Worm (Caenorhabditis elegans) whole organism, L4 larva: ENCODE measurements around the gene F47B8.1.

ENCODE experiments used
- ama-1 ChIP-seq: fragments of 150-350 bp; optimal IDR thresholded peaks from 2 replicates; lab custom pipeline; 2014; ENCODE audit warnings: inconsistent platforms, mixed read lengths
- nhr-237 ChIP-seq: sonication (generic microtip); optimal IDR thresholded peaks from 2 replicates; lab custom pipeline; 2017; ENCODE audit warnings: missing biosample characterization, missing genetic modification characterization
- nhr-28 ChIP-seq: fragments of 150-350 bp; optimal IDR thresholded peaks from 2 replicates; lab custom pipeline; 2014; ENCODE audit warnings: missing biosample characterization, missing genetic modification characterization
- nhr-42 ChIP-seq: fragments of 200-800 bp; sonication (Bioruptor generic); IDR thresholded peaks from 2 replicates; pipeline ENCODE4 v1.3.6; 2022; ENCODE audit warnings: missing genetic modification characterization, missing compliant biosample characterization
- unc-39 ChIP-seq: sonication (generic microtip); optimal IDR thresholded peaks from 2 replicates; lab custom pipeline; 2017; ENCODE audit warnings: missing biosample characterization, missing genetic modification characterization

ce11 chrV:14361973-14362372, 47.8 kb upstream of the F47B8.1 start:
- TF ChIP-seq unc-39 (tag; lab: Kevin White, UChicago), result no peak
- no peak for TF ChIP-seq nhr-42 (GFP tag; lab: Robert Waterston, UW)
- TF ChIP-seq nhr-237 (tag; lab: Kevin White, UChicago), result no peak
- no peak for TF ChIP-seq ama-1 (lab: Kevin White, UChicago)
- TF ChIP-seq nhr-28 (tag; lab: Kevin White, UChicago), result no peak
